Worm (Caenorhabditis elegans) whole organism, late embryonic: Measurements from ENCODE around the gene endu-2.

Experiments
- ama-1 ChIP-seq: fragments of 150-350 bp; optimal IDR thresholded peaks from 2 replicates; lab custom pipeline; 2014
- ceh-22 ChIP-seq: sonication (generic microtip); optimal IDR thresholded peaks from 2 replicates; lab custom pipeline; 2017; ENCODE audit warnings: missing biosample characterization, missing genetic modification characterization
- unc-3 ChIP-seq, 2 experiments: fragments of 200-800 bp in 1 of 2; sonication (Bioruptor generic) in 1 of 2; sonication (generic microtip) in 1 of 2; conservative IDR thresholded peaks in 1 of 2; optimal IDR thresholded peaks in 1 of 2; 2 replicates each; pipeline versions ENCODE4 v1.3.6 to Lab custom; 2016 to 2022; ENCODE audit warnings: missing compliant biosample characterization in 2 of 2, missing genetic modification characterization in 2 of 2, missing genetic modification reagents in 1 of 2
- zip-5 ChIP-seq: sonication (generic microtip); optimal IDR thresholded peaks from 2 replicates; lab custom pipeline; 2016; ENCODE audit warnings: missing genetic modification characterization, missing compliant biosample characterization

ce11 chrX:8294586-8294985 is 52.5 kb downstream of the endu-2 start, which contains the start of gene R09F10.3:
- TF ChIP-seq unc-3 (GFP tag; conservative IDR thresholded peaks at IDR 0.05; lab: Robert Waterston, UW) (no peak), unc-3 (tag; optimal IDR thresholded peaks at IDR 0.05; lab: Kevin White, UChicago) (no peak), ceh-22 (tag; lab: Kevin White, UChicago) (no peak), zip-5 (no peak), ama-1 (lab: Kevin White, UChicago) (no peak)
